Worm (Caenorhabditis elegans): ENCODE measurements around the gene spp-31.

spp-31 gene

DNA sequence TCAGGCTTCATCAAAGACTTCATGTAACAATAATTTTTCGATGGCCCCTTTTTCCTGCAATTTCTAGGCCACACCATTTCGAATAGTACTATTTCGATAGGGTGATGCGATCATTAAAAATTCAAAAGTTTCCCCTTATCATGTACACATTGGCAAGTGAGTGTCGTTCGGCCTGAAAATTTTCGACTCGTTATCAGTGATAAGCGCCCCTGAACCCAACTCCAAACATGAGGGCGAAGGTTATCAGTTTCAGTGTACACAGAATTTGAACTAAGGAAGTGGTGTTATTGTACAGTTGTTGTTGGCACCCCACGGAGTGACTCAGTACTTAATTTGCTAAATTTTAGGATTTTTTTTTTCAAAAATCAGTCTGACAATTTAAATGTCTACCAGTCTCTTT lies 27.4 kb upstream of the spp-31 start (continued):
- no peak for TF ChIP-seq fos-1 (tag; optimal IDR thresholded peaks at IDR 0.05)
- TF ChIP-seq egl-27 (tag; optimal IDR thresholded peaks at IDR 0.05), result no peak
- TF ChIP-seq ceh-32 (tag; optimal IDR thresholded peaks at IDR 0.05; ENCODE audit: poor library complexity), result no peak
- TF ChIP-seq nhr-28 (tag; optimal IDR thresholded peaks at IDR 0.05), result peak; percentile 91
- no peak for TF ChIP-seq madf-9 (GFP tag; conservative IDR thresholded peaks at IDR 0.05)
- TF ChIP-seq hlh-11 (tag; optimal IDR thresholded peaks at IDR 0.05), result peak; percentile 84
- TF ChIP-seq sdz-12 (GFP tag; optimal IDR thresholded peaks at IDR 0.05), result no peak
- peak; percentile 67 for TF ChIP-seq lin-1 (GFP tag; IDR thresholded peaks at IDR 0.05)
- no peak for TF ChIP-seq aly-2 (tag; optimal IDR thresholded peaks at IDR 0.05)
- TF ChIP-seq zfp-3 (GFP tag; conservative IDR thresholded peaks at IDR 0.05), result no peak
- TF ChIP-seq ctbp-1 (GFP tag; IDR thresholded peaks at IDR 0.05), result no peak
- TF ChIP-seq pha-4 (GFP tag; IDR thresholded peaks at IDR 0.05), result no peak
- no peak for TF ChIP-seq pha-4 (tag; optimal IDR thresholded peaks at IDR 0.05)
- TF ChIP-seq snpc-4 (tag; optimal IDR thresholded peaks at IDR 0.05), result no peak
- TF ChIP-seq dmd-8 (GFP tag; IDR thresholded peaks at IDR 0.05), result no peak
- no peak for TF ChIP-seq ZK546.5 (tag; optimal IDR thresholded peaks at IDR 0.05)
- no peak for TF ChIP-seq R02D3.7 (tag; optimal IDR thresholded peaks at IDR 0.05)

DNA sequence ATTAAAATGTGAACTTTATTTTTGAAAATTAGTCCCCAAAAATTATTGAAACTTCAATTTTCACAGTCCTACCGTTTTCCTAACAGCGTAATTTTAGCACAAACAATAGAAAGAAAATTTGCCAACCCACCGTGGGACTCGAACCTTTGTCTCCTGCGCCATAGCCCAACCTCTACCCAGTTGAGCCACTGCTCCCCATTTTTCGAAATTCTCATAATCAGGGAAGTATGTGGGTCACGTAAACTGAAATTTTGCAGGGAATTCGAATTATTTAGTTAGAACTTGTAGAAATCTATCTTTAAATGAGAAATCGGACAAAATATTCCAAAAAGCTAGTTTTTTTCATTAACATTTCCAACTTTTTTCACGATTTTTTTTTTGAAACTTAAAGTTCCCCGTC lies 26.0 kb upstream of the spp-31 start:
- TF ChIP-seq dve-1 (tag; optimal IDR thresholded peaks at IDR 0.05; ENCODE audit: insufficient read depth) (no peak), Y5F2A.4 (GFP tag; optimal IDR thresholded peaks at IDR 0.05) (no peak), ZK546.5 (tag; optimal IDR thresholded peaks at IDR 0.05) (no peak), ceh-82 (tag; optimal IDR thresholded peaks at IDR 0.05) (no peak), daf-8 (GFP tag; IDR thresholded peaks at IDR 0.05) (no peak), nhr-10 (tag; optimal IDR thresholded peaks at IDR 0.05) (no peak), nhr-48 (tag; optimal IDR thresholded peaks at IDR 0.05) (no peak), spr-3 (GFP tag; optimal IDR thresholded peaks at IDR 0.05) (no peak), nhr-41 (GFP tag; IDR thresholded peaks at IDR 0.05) (no peak), nhr-237 (tag; optimal IDR thresholded peaks at IDR 0.05) (no peak), daf-19 (GFP tag; conservative IDR thresholded peaks at IDR 0.05) (no peak), jun-1 (tag; optimal IDR thresholded peaks at IDR 0.05) (no peak), pqm-1 (tag; optimal IDR thresholded peaks at IDR 0.05) (no peak), ZK337.2 (GFP tag; IDR thresholded peaks at IDR 0.05) (no peak), D1046.2 (GFP tag; IDR thresholded peaks at IDR 0.05) (no peak), ceh-44 (GFP tag; IDR thresholded peaks at IDR 0.05) (no peak), snpc-1.2 (GFP tag; IDR thresholded peaks at IDR 0.05) (no peak), madf-9 (GFP tag; conservative IDR thresholded peaks at IDR 0.05) (no peak)

DNA sequence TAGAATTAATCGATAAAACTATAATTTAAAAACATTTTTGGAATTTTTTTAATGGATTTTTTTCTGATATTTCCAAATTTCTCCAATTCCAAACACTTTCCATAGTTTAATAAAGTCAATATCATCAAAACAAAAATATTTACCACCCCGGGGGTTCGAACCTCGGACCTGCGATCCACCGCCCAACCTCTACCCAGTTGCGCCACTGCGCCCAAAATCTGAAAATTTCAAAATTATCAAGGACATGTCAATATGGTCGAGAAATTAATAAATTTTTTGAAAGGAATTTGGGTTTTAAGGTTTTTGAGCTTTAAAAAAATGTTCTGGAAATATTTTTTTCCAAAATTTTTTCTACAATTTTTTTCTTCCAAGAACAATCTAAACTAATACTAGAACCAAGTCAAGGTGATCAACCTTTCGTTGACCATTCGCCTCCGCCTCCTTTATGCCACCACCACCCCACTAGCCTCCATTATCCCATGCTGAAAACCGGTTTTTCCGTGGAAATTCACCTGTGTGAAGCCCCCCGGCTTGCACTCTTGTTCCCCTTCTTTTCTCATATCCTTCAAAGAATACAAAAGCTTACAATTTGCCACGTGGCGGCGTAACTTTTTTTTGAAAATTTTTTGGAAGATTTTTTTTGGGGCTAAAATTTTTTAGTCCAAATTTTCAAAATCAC lies 24.6 kb upstream of the spp-31 start:
- TF ChIP-seq unc-39 (tag; optimal IDR thresholded peaks at IDR 0.05) (no peak), dve-1 (tag; optimal IDR thresholded peaks at IDR 0.05; ENCODE audit: insufficient read depth) (no peak), nhr-102 (tag; optimal IDR thresholded peaks at IDR 0.05) (no peak), Y5F2A.4 (GFP tag; optimal IDR thresholded peaks at IDR 0.05) (no peak), madf-5 (GFP tag; IDR thresholded peaks at IDR 0.05) (no peak), skn-1 (tag; optimal IDR thresholded peaks at IDR 0.05) (no peak), dpl-1 (GFP tag; optimal IDR thresholded peaks at IDR 0.05) (no peak), lim-7 (GFP tag; IDR thresholded peaks at IDR 0.05) (no peak), dmd-8 (GFP tag; IDR thresholded peaks at IDR 0.05) (no peak), hmg-1.1 (GFP tag; IDR thresholded peaks at IDR 0.05) (0 out of 2 replicates have a peak, but pooled peaks have one; percentile 10), lin-38 (GFP tag; IDR thresholded peaks at IDR 0.05) (0 out of 2 replicates have a peak, but pooled peaks have one; percentile 21), zip-2 (tag; optimal IDR thresholded peaks at IDR 0.05) (no peak), nhr-41 (GFP tag; IDR thresholded peaks at IDR 0.05) (no peak), ceh-62 (tag; optimal IDR thresholded peaks at IDR 0.05) (no peak), F49E8.2 (tag; optimal IDR thresholded peaks at IDR 0.05; ENCODE audit: borderline replicate concordance) (no peak), F37D6.2 (tag; optimal IDR thresholded peaks at IDR 0.05) (no peak)
